Fruit fly (Drosophila melanogaster) whole organism, prepupa: Measurements from ENCODE around the gene Hus1-like.

Source experiments
- CG10631 ChIP-seq: fragments of 200-800 bp; sonication (Bioruptor generic); optimal IDR thresholded peaks from 2 replicates; lab custom pipeline; 2016; ENCODE audit warnings: missing biosample characterization, missing genetic modification characterization
- CG10669 ChIP-seq: fragments of 200-800 bp; sonication (Bioruptor generic); optimal IDR thresholded peaks from 3 replicates; lab custom pipeline; 2018; ENCODE audit warnings: missing biosample characterization, mild to moderate bottlenecking, missing genetic modification characterization, moderate library complexity
- CG6163 ChIP-seq: fragments of 200-800 bp; sonication (Bioruptor generic); IDR thresholded peaks from 3 replicates; pipeline ENCODE4 v1.3.6; 2022; ENCODE audit warnings: missing biosample characterization, missing genetic modification characterization
- CG6276 ChIP-seq: fragments of 200-800 bp; sonication (Bioruptor generic); optimal IDR thresholded peaks from 2 replicates; lab custom pipeline; 2017; ENCODE audit warnings: missing biosample characterization, mild to moderate bottlenecking, missing genetic modification characterization
- Ets96B ChIP-seq: fragments of 200-800 bp; optimal IDR thresholded peaks from 2 replicates; lab custom pipeline; 2019; ENCODE audit warnings: missing biosample characterization, mild to moderate bottlenecking, missing genetic modification characterization, moderate library complexity
- esn ChIP-seq: fragments of 200-800 bp; sonication (Bioruptor generic); optimal IDR thresholded peaks from 2 replicates; lab custom pipeline; 2016; ENCODE audit warnings: missing biosample characterization, mild to moderate bottlenecking, missing genetic modification characterization, moderate library complexity

dm6 chr3R:4849035-4849656 lies 37.2 kb upstream of the Hus1-like start:
- no peak for TF ChIP-seq CG10669 (GFP tag; lab: Kevin White, UChicago)
- no peak for TF ChIP-seq CG6163
- no peak for TF ChIP-seq CG6276
- TF ChIP-seq esn (GFP tag; lab: Kevin White, UChicago), result no peak
- no peak for TF ChIP-seq Ets96B (tag; lab: Kevin White, UChicago)
- no peak for TF ChIP-seq CG10631 (GFP tag; lab: Kevin White, UChicago)
